Fruit fly (Drosophila melanogaster) whole organism, pupa: ENCODE data around the gene CG44139.

ENCODE experiments used
- CG10348 ChIP-seq: fragments of 200-800 bp; sonication (Bioruptor generic); IDR thresholded peaks from 2 replicates; pipeline ENCODE4 v1.3.6; 2022; ENCODE audit warnings: missing biosample characterization, missing genetic modification characterization
- CG12605 ChIP-seq: fragments of 200-800 bp; sonication (Bioruptor generic); IDR thresholded peaks from 2 replicates; pipeline ENCODE4 v1.3.6; 2022; ENCODE audit warnings: missing biosample characterization, missing genetic modification characterization
- CG13204 ChIP-seq: fragments of 200-800 bp; sonication (Bioruptor generic); optimal IDR thresholded peaks from 2 replicates; lab custom pipeline; 2018; ENCODE audit warnings: missing biosample characterization, mild to moderate bottlenecking, missing genetic modification characterization, moderate library complexity
- CG14655 ChIP-seq: fragments of 200-800 bp; sonication (Bioruptor generic); optimal IDR thresholded peaks from 3 replicates; lab custom pipeline; 2017; ENCODE audit warnings: mild to moderate bottlenecking, missing biosample characterization, missing genetic modification reagents, missing genetic modification characterization
- CG15710 ChIP-seq: fragments of 200-800 bp; sonication (Bioruptor generic); optimal IDR thresholded peaks from 2 replicates; lab custom pipeline; 2018; ENCODE audit warnings: missing biosample characterization, mild to moderate bottlenecking, missing genetic modification characterization, moderate library complexity
- CG17806 ChIP-seq: fragments of 200-800 bp; sonication (Bioruptor generic); optimal IDR thresholded peaks from 2 replicates; lab custom pipeline; 2018; ENCODE audit warnings: missing biosample characterization, mild to moderate bottlenecking, missing genetic modification characterization, moderate library complexity
- CG32121 ChIP-seq: fragments of 200-800 bp; sonication (Bioruptor generic); IDR thresholded peaks from 2 replicates; pipeline ENCODE4 v1.3.6; 2022; ENCODE audit warnings: missing biosample characterization, missing genetic modification characterization
- CG34367 ChIP-seq: fragments of 200-800 bp; sonication (Bioruptor generic); optimal IDR thresholded peaks from 2 replicates; lab custom pipeline; 2018; ENCODE audit warnings: missing biosample characterization, mild to moderate bottlenecking, missing genetic modification characterization
- CG4496 ChIP-seq: fragments of 200-800 bp; sonication (Bioruptor generic); IDR thresholded peaks from 3 replicates; pipeline ENCODE4 v1.3.6; 2022; ENCODE audit warnings: missing biosample characterization, missing genetic modification characterization
- CG8159 ChIP-seq: fragments of 200-800 bp; sonication (Bioruptor generic); optimal IDR thresholded peaks from 3 replicates; lab custom pipeline; 2018; ENCODE audit warnings: missing biosample characterization, mild to moderate bottlenecking, missing genetic modification characterization, moderate library complexity
- CG8301 ChIP-seq: fragments of 200-800 bp; sonication (Bioruptor generic); optimal IDR thresholded peaks from 2 replicates; lab custom pipeline; 2018; ENCODE audit warnings: missing biosample characterization, mild to moderate bottlenecking, missing genetic modification characterization
- CG9948 ChIP-seq: fragments of 200-800 bp; sonication (Bioruptor generic); optimal IDR thresholded peaks from 2 replicates; lab custom pipeline; 2018; ENCODE audit warnings: missing biosample characterization, mild to moderate bottlenecking, missing genetic modification characterization, moderate library complexity
- D1 ChIP-seq: fragments of 200-800 bp; sonication (Bioruptor generic); optimal IDR thresholded peaks from 2 replicates; lab custom pipeline; 2018; ENCODE audit warnings: missing biosample characterization, mild to moderate bottlenecking, missing genetic modification characterization, moderate library complexity
- EcR ChIP-seq: fragments of 200-800 bp; sonication (Bioruptor generic); optimal IDR thresholded peaks from 3 replicates; lab custom pipeline; 2019; ENCODE audit warnings: missing biosample characterization, missing genetic modification characterization, mild to moderate bottlenecking, moderate library complexity, missing genetic modification reagents
- Ets98B ChIP-seq: fragments of 200-800 bp; sonication (Bioruptor generic); IDR thresholded peaks from 2 replicates; pipeline ENCODE4 v1.3.6; 2022; ENCODE audit warnings: missing biosample characterization, missing genetic modification characterization
- Pif1A ChIP-seq: fragments of 200-800 bp; sonication (Bioruptor generic); optimal IDR thresholded peaks from 3 replicates; lab custom pipeline; 2016; ENCODE audit warnings: missing biosample characterization, missing genetic modification characterization
- Pif1B ChIP-seq: fragments of 200-800 bp; sonication (Bioruptor generic); optimal IDR thresholded peaks from 3 replicates; lab custom pipeline; 2016; ENCODE audit warnings: missing biosample characterization, missing genetic modification characterization
- Snoo ChIP-seq: fragments of 200-800 bp; sonication (Bioruptor generic); optimal IDR thresholded peaks from 3 replicates; lab custom pipeline; 2017; ENCODE audit warnings: missing biosample characterization, mild to moderate bottlenecking, missing genetic modification characterization, inconsistent platforms
- fd96Ca ChIP-seq: fragments of 200-800 bp; sonication (Bioruptor generic); IDR thresholded peaks from 3 replicates; pipeline ENCODE4 v1.3.6; 2022; ENCODE audit warnings: missing biosample characterization, missing genetic modification characterization
- gl ChIP-seq: fragments of 200-800 bp; sonication (Bioruptor generic); optimal IDR thresholded peaks from 2 replicates; lab custom pipeline; 2018; ENCODE audit warnings: missing biosample characterization, mild to moderate bottlenecking, missing genetic modification characterization
- rn ChIP-seq: fragments of 200-800 bp; sonication (Bioruptor generic); IDR thresholded peaks from 2 replicates; pipeline ENCODE4 v1.3.6; 2022; ENCODE audit warnings: missing biosample characterization, missing genetic modification characterization

Gene CG44139

dm6 chr2L:2424497-2424896 is at the start of gene CG44139:
TSS of gene CG44139 (plus strand) at chr2L:2424797.
- no peak for TF ChIP-seq EcR (GFP tag; lab: Kevin White, UChicago)
- TF ChIP-seq CG12605 (GFP tag; lab: Robert Waterston, UW), result no peak
- TF ChIP-seq CG14655, result no peak
- TF ChIP-seq Pif1A, result no peak
- TF ChIP-seq Ets98B, result no peak
- TF ChIP-seq CG17806 (tag; lab: Kevin White, UChicago), result no peak
- no peak for TF ChIP-seq D1 (tag; lab: Kevin White, UChicago)
- no peak for TF ChIP-seq CG32121 (GFP tag; lab: Robert Waterston, UW)
- TF ChIP-seq CG10348, result no peak
- no peak for TF ChIP-seq Pif1B
- no peak for TF ChIP-seq CG8159 (tag; lab: Kevin White, UChicago)
- no peak for TF ChIP-seq rn
- TF ChIP-seq CG9948 (tag; lab: Kevin White, UChicago), result no peak
- TF ChIP-seq CG8301 (tag; lab: Kevin White, UChicago), result no peak
- no peak for TF ChIP-seq CG4496 (GFP tag; lab: Robert Waterston, UW)
- TF ChIP-seq Snoo (tag; lab: Kevin White, UChicago), result no peak
- no peak for TF ChIP-seq CG13204 (GFP tag; lab: Kevin White, UChicago)
- no peak for TF ChIP-seq fd96Ca (GFP tag; lab: Robert Waterston, UW)

dm6 chr2L:2375655-2376417 is 48.8 kb upstream of the CG44139 start, which contains the start of gene Atxn7:
TSS of gene Atxn7 (plus strand) at chr2L:2375841.
- TF ChIP-seq fd96Ca (GFP tag; lab: Robert Waterston, UW) (peak; percentile 59; the same call in 2 of the 3 replicates), EcR (GFP tag; lab: Kevin White, UChicago) (no peak), CG12605 (GFP tag; lab: Robert Waterston, UW) (peak; percentile 84), Pif1A (peak; percentile 67), rn (no peak), CG32121 (GFP tag; lab: Robert Waterston, UW) (peak; percentile 66; the same call in 1 of the 2 replicates), Pif1B (peak; percentile 2), CG8159 (tag; lab: Kevin White, UChicago) (peak; percentile 29), CG4496 (GFP tag; lab: Robert Waterston, UW) (peak; percentile 74; the same call in 2 of the 3 replicates), CG14655 (peak; percentile 13), Ets98B (peak; percentile 60), Snoo (tag; lab: Kevin White, UChicago) (peak; percentile 80), gl (tag; lab: Kevin White, UChicago) (no peak), CG10348 (no peak), CG34367 (tag; lab: Kevin White, UChicago) (peak; percentile 65), CG17806 (tag; lab: Kevin White, UChicago) (peak; percentile 1), CG13204 (GFP tag; lab: Kevin White, UChicago) (peak; percentile 17), CG8301 (tag; lab: Kevin White, UChicago) (peak; percentile 4), CG9948 (tag; lab: Kevin White, UChicago) (no peak), CG15710 (peak; percentile 43)

- TF ChIP-seq EcR (GFP tag; lab: Kevin White, UChicago), result peak; percentile 94
- TF ChIP-seq CG13204 (GFP tag; lab: Kevin White, UChicago), result no peak
Measured at dm6 chr2L:2376418-2376702, 48.2 kb upstream of the CG44139 start.

dm6 chr2L:2380805-2381204 is 43.8 kb upstream of the CG44139 start, which contains the start of gene Eogt:
TSS of gene Eogt (plus strand) at chr2L:2381097.
- TF ChIP-seq Pif1A (peak; percentile 86), CG32121 (GFP tag; lab: Robert Waterston, UW) (peak; percentile 96), CG17806 (tag; lab: Kevin White, UChicago) (peak; percentile 94), CG4496 (GFP tag; lab: Robert Waterston, UW) (peak; percentile 99), Ets98B (peak; percentile 96), gl (tag; lab: Kevin White, UChicago) (peak; percentile 89), CG12605 (GFP tag; lab: Robert Waterston, UW) (peak; percentile 98), D1 (tag; lab: Kevin White, UChicago) (peak; percentile 71), CG9948 (tag; lab: Kevin White, UChicago) (peak; percentile 94), EcR (GFP tag; lab: Kevin White, UChicago) (no peak), Pif1B (no peak), CG8301 (tag; lab: Kevin White, UChicago) (peak; percentile 93), fd96Ca (GFP tag; lab: Robert Waterston, UW) (peak; percentile 93), CG34367 (tag; lab: Kevin White, UChicago) (peak; percentile 98), rn (peak; percentile 96), CG10348 (peak; percentile 93), Snoo (tag; lab: Kevin White, UChicago) (peak; percentile 96), CG13204 (GFP tag; lab: Kevin White, UChicago) (no peak), CG8159 (tag; lab: Kevin White, UChicago) (peak; percentile 96), CG15710 (peak; percentile 98), CG14655 (peak; percentile 94)

DNA sequence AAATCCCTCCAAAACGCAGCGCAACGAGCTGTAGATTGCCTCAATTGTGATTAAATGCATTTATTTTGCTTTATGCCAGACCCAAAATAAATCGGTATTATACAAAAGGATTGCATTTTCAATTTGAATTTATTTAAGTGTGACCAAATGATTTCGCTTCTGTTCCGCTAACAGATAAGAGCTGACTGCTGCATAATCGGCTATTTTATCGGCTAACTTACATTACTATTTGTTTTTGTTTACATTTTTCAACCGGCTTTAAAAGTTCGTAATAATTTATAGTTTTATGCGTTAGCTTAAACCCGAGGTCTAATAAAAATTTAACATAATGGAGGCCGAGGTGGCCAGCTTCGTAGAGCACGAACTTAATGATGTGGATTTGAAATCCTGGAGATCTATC is 41.6 kb upstream of the CG44139 start, which contains the start of gene PIG-Wa:
Gene PIG-Wa, plus strand, starts transcription at position 232 of the 400 bp plus-strand sequence.
- TF ChIP-seq gl (tag; lab: Kevin White, UChicago) (no peak), CG9948 (tag; lab: Kevin White, UChicago) (no peak), CG12605 (GFP tag; lab: Robert Waterston, UW) (no peak), fd96Ca (GFP tag; lab: Robert Waterston, UW) (no peak), CG13204 (GFP tag; lab: Kevin White, UChicago) (no peak), D1 (tag; lab: Kevin White, UChicago) (no peak)
